Fruit fly (Drosophila melanogaster) whole organism, embryonic: ENCODE measurements around the gene bon.

Experiments
- Antp ChIP-seq: fragments of 200-800 bp; sonication (Bioruptor generic); optimal IDR thresholded peaks from 3 replicates; lab custom pipeline; 2016; ENCODE audit warnings: missing biosample characterization, missing genetic modification characterization
- BtbVII ChIP-seq: fragments of 200-800 bp; sonication (Bioruptor generic); optimal IDR thresholded peaks from 3 replicates; lab custom pipeline; 2017; ENCODE audit warnings: missing biosample characterization, mild to moderate bottlenecking, missing genetic modification characterization
- CG11085 ChIP-seq: fragments of 200-800 bp; sonication (Bioruptor generic); IDR thresholded peaks from 2 replicates; pipeline ENCODE4 v1.3.6; 2022; ENCODE audit warnings: missing biosample characterization, missing genetic modification characterization
- CG11560 ChIP-seq: fragments of 200-800 bp; sonication (Bioruptor generic); IDR thresholded peaks from 3 replicates; pipeline ENCODE4 v1.3.6; 2022; ENCODE audit warnings: missing biosample characterization, missing genetic modification characterization
- CG12071 ChIP-seq: fragments of 200-800 bp; sonication (Bioruptor generic); optimal IDR thresholded peaks from 3 replicates; lab custom pipeline; 2018; ENCODE audit warnings: missing biosample characterization, mild to moderate bottlenecking, missing genetic modification characterization
- CG13775 ChIP-seq: fragments of 200-800 bp; sonication (Bioruptor generic); optimal IDR thresholded peaks from 3 replicates; lab custom pipeline; 2017; ENCODE audit warnings: missing biosample characterization, mild to moderate bottlenecking, missing genetic modification characterization
- CG14014 ChIP-seq: fragments of 200-800 bp; sonication (Bioruptor generic); IDR thresholded peaks from 2 replicates; pipeline ENCODE4 v1.3.6; 2022; ENCODE audit warnings: missing biosample characterization, missing genetic modification characterization
- CG14965 ChIP-seq: fragments of 200-800 bp; sonication (Bioruptor generic); optimal IDR thresholded peaks from 2 replicates; lab custom pipeline; 2016; ENCODE audit warnings: missing biosample characterization, missing genetic modification characterization, borderline replicate concordance
- CG15601 ChIP-seq: fragments of 200-800 bp; sonication (Bioruptor generic); optimal IDR thresholded peaks from 3 replicates; lab custom pipeline; 2019; ENCODE audit warnings: missing biosample characterization, mild to moderate bottlenecking, missing genetic modification characterization, moderate library complexity
- CG1603 ChIP-seq: fragments of 200-800 bp; sonication (Bioruptor generic); optimal IDR thresholded peaks from 2 replicates; lab custom pipeline; 2019; ENCODE audit warnings: missing biosample characterization, mild to moderate bottlenecking, missing genetic modification characterization, moderate library complexity
- CG17802 ChIP-seq: fragments of 200-800 bp; sonication (Bioruptor generic); optimal IDR thresholded peaks from 2 replicates; lab custom pipeline; 2018; ENCODE audit warnings: missing biosample characterization, mild to moderate bottlenecking, missing genetic modification characterization, moderate library complexity
- CG18476 ChIP-seq: fragments of 200-800 bp; sonication (Bioruptor generic); optimal IDR thresholded peaks from 2 replicates; lab custom pipeline; 2016; ENCODE audit warnings: missing biosample characterization, mild to moderate bottlenecking, missing genetic modification characterization
- CG2889 ChIP-seq: fragments of 200-800 bp; sonication (Bioruptor generic); IDR thresholded peaks from 3 replicates; pipeline ENCODE4 v1.3.6; 2022; ENCODE audit warnings: missing biosample characterization, missing genetic modification characterization
- CG4424 ChIP-seq: fragments of 200-800 bp; sonication (Bioruptor generic); optimal IDR thresholded peaks from 3 replicates; lab custom pipeline; 2016; ENCODE audit warnings: missing biosample characterization, missing genetic modification characterization
- CG7357 ChIP-seq: fragments of 200-800 bp; sonication (Bioruptor generic); IDR thresholded peaks from 3 replicates; pipeline ENCODE4 v1.3.6; 2022; ENCODE audit warnings: missing biosample characterization, missing genetic modification characterization
- CG7556 ChIP-seq: fragments of 200-800 bp; sonication (Bioruptor generic); optimal IDR thresholded peaks from 2 replicates; lab custom pipeline; 2017; ENCODE audit warnings: missing biosample characterization, mild to moderate bottlenecking, missing genetic modification characterization
- CG8290 ChIP-seq, 3 experiments: fragments of 200-800 bp; sonication (Bioruptor generic); optimal IDR thresholded peaks; 2 replicates each; lab custom pipeline; 2016 to 2019; ENCODE audit warnings: missing biosample characterization in 3 of 3, missing genetic modification characterization in 3 of 3, mild to moderate bottlenecking in 2 of 3, moderate library complexity in 1 of 3
- CG9727 ChIP-seq: fragments of 200-800 bp; sonication (Bioruptor generic); optimal IDR thresholded peaks from 3 replicates; lab custom pipeline; 2017; ENCODE audit warnings: missing biosample characterization, mild to moderate bottlenecking, missing genetic modification characterization
- Dip3 ChIP-seq: fragments of 200-800 bp; sonication (Bioruptor generic); optimal IDR thresholded peaks from 3 replicates; lab custom pipeline; 2016; ENCODE audit warnings: missing biosample characterization, missing genetic modification characterization
- Doc3 ChIP-seq: fragments of 200-800 bp; sonication (Bioruptor generic); IDR thresholded peaks from 3 replicates; pipeline ENCODE4 v1.3.6; 2022; ENCODE audit warnings: missing biosample characterization, missing genetic modification characterization; ENCODE audit not compliant: partially characterized antibody
- Dp ChIP-seq: fragments of 200-800 bp; sonication (Bioruptor generic); optimal IDR thresholded peaks from 2 replicates; lab custom pipeline; 2018; ENCODE audit warnings: missing biosample characterization, mild to moderate bottlenecking, missing genetic modification characterization, moderate library complexity
- GATAe ChIP-seq: fragments of 200-800 bp; sonication (Bioruptor generic); conservative IDR thresholded peaks from 2 replicates; pipeline ENCODE4 v1.3.6; 2022; ENCODE audit warnings: missing biosample characterization, missing genetic modification characterization
- Gsc ChIP-seq: fragments of 200-800 bp; sonication (Bioruptor generic); IDR thresholded peaks from 2 replicates; pipeline ENCODE4 v1.3.6; 2022; ENCODE audit warnings: missing biosample characterization, missing genetic modification characterization
- Hand ChIP-seq: fragments of 200-800 bp; sonication (Bioruptor generic); optimal IDR thresholded peaks from 2 replicates; lab custom pipeline; 2017; ENCODE audit warnings: mild to moderate bottlenecking, missing biosample characterization, missing genetic modification reagents, missing genetic modification characterization
- HmgZ ChIP-seq: fragments of 200-800 bp; sonication (Bioruptor generic); optimal IDR thresholded peaks from 2 replicates; lab custom pipeline; 2018; ENCODE audit warnings: missing biosample characterization, mild to moderate bottlenecking, missing genetic modification characterization
- Hr78 ChIP-seq, 2 experiments: fragments of 200-800 bp in 1 of 2; fragments of >200 bp in 1 of 2; sonication (Bioruptor generic) in 1 of 2; optimal IDR thresholded peaks; 2 replicates each; lab custom pipeline; 2017 to 2019; ENCODE audit warnings: missing biosample characterization in 2 of 2, missing genetic modification characterization in 2 of 2, mild to moderate bottlenecking in 1 of 2, moderate library complexity in 1 of 2
- Max ChIP-seq: fragments of 200-800 bp; sonication (Bioruptor generic); optimal IDR thresholded peaks from 2 replicates; lab custom pipeline; 2016; ENCODE audit warnings: missing biosample characterization, mild to moderate bottlenecking, missing genetic modification characterization
- Med ChIP-seq: fragments of 200-800 bp; sonication (Bioruptor generic); peaks from one replicate; lab custom pipeline; 2016; ENCODE audit warnings: missing biosample characterization, missing genetic modification characterization, mild to moderate bottlenecking, inconsistent platforms, moderate library complexity
- NC2β ChIP-seq: fragments of 200-800 bp; sonication (Bioruptor generic); optimal IDR thresholded peaks from 2 replicates; lab custom pipeline; 2016; ENCODE audit warnings: missing biosample characterization, missing genetic modification characterization
- Nf-YA ChIP-seq: fragments of 200-800 bp; sonication (Bioruptor generic); IDR thresholded peaks from 2 replicates; pipeline ENCODE4 v1.3.6; 2022; ENCODE audit warnings: missing biosample characterization, missing genetic modification characterization
- Six4 ChIP-seq: fragments of 200-800 bp; sonication (Bioruptor generic); optimal IDR thresholded peaks from 2 replicates; lab custom pipeline; 2016; ENCODE audit warnings: missing biosample characterization, missing genetic modification characterization
- Xrp1 ChIP-seq: fragments of 200-800 bp; sonication (Bioruptor generic); IDR thresholded peaks from 2 replicates; pipeline ENCODE4 v1.3.6; 2022; ENCODE audit warnings: missing biosample characterization, missing genetic modification characterization
- ase ChIP-seq: fragments of 200-800 bp; sonication (Bioruptor generic); IDR thresholded peaks from 3 replicates; pipeline ENCODE4 v1.3.6; 2022; ENCODE audit warnings: missing biosample characterization, missing genetic modification characterization
- bowl ChIP-seq: fragments of 200-800 bp; sonication (Bioruptor generic); IDR thresholded peaks from 2 replicates; pipeline ENCODE4 v1.3.6; 2022; ENCODE audit warnings: missing biosample characterization, missing genetic modification characterization
- croc ChIP-seq: fragments of 200-800 bp; sonication (Bioruptor generic); conservative IDR thresholded peaks from 3 replicates; pipeline ENCODE4 v1.3.6; 2022; ENCODE audit warnings: missing biosample characterization, missing genetic modification characterization
- dmrt11E ChIP-seq: fragments of 200-800 bp; sonication (Bioruptor generic); optimal IDR thresholded peaks from 3 replicates; lab custom pipeline; 2018; ENCODE audit warnings: missing biosample characterization, mild to moderate bottlenecking, missing genetic modification characterization, moderate library complexity
- fd96Cb ChIP-seq: fragments of 200-800 bp; sonication (Bioruptor generic); optimal IDR thresholded peaks from 2 replicates; lab custom pipeline; 2018; ENCODE audit warnings: missing biosample characterization, mild to moderate bottlenecking, missing genetic modification characterization, moderate library complexity
- gem ChIP-seq: fragments of 200-800 bp; sonication (Bioruptor generic); optimal IDR thresholded peaks from 2 replicates; lab custom pipeline; 2019; ENCODE audit warnings: missing biosample characterization, mild to moderate bottlenecking, missing genetic modification characterization, moderate library complexity
- grn ChIP-seq: fragments of 200-800 bp; sonication (Bioruptor generic); optimal IDR thresholded peaks from 3 replicates; lab custom pipeline; 2017; ENCODE audit warnings: missing biosample characterization, missing genetic modification characterization
- jumu ChIP-seq: fragments of 200-800 bp; sonication (Bioruptor generic); optimal IDR thresholded peaks from 3 replicates; lab custom pipeline; 2016; ENCODE audit warnings: missing biosample characterization, missing genetic modification characterization
- lov ChIP-seq, 2 experiments: fragments of 200-800 bp in 1 of 2; fragments of >200 bp in 1 of 2; sonication (Bioruptor generic) in 1 of 2; IDR thresholded peaks in 1 of 2; optimal IDR thresholded peaks in 1 of 2; 2 replicates in 1 of 2; 3 replicates in 1 of 2; pipeline versions ENCODE4 v1.3.6 to Lab custom; 2017 to 2022; ENCODE audit warnings: missing biosample characterization in 1 of 2, missing genetic modification characterization in 1 of 2
- mirr ChIP-seq: fragments of 200-800 bp; sonication (Bioruptor generic); optimal IDR thresholded peaks from 3 replicates; lab custom pipeline; 2018; ENCODE audit warnings: missing biosample characterization, mild to moderate bottlenecking, missing genetic modification characterization
- pros ChIP-seq: fragments of 200-800 bp; sonication (Bioruptor generic); optimal IDR thresholded peaks from 3 replicates; lab custom pipeline; 2019; ENCODE audit warnings: missing biosample characterization, mild to moderate bottlenecking, missing genetic modification characterization, moderate library complexity
- ranshi ChIP-seq: fragments of 200-800 bp; sonication (Bioruptor generic); IDR thresholded peaks from 2 replicates; pipeline ENCODE4 v1.3.6; 2022; ENCODE audit warnings: missing biosample characterization, missing genetic modification characterization
- rib ChIP-seq: fragments of 200-800 bp; sonication (Bioruptor generic); IDR thresholded peaks from 2 replicates; pipeline ENCODE4 v1.3.6; 2022; ENCODE audit warnings: missing biosample characterization, missing genetic modification characterization
- sc ChIP-seq, 3 experiments: fragments of >200 bp in 2 of 3; fragments of 200-800 bp in 1 of 3; sonication (Bioruptor generic) in 1 of 3; optimal IDR thresholded peaks; 2 replicates in 2 of 3; 3 replicates in 1 of 3; lab custom pipeline; 2017; ENCODE audit warnings: mild to moderate bottlenecking in 1 of 3, missing biosample characterization in 1 of 3, missing genetic modification characterization in 1 of 3, missing genetic modification reagents in 1 of 3
- schlank ChIP-seq: fragments of 200-800 bp; sonication (Bioruptor generic); optimal IDR thresholded peaks from 2 replicates; lab custom pipeline; 2018; ENCODE audit warnings: missing biosample characterization, mild to moderate bottlenecking, missing genetic modification characterization
- shn ChIP-seq: fragments of 200-800 bp; sonication (Bioruptor generic); optimal IDR thresholded peaks from 3 replicates; lab custom pipeline; 2016; ENCODE audit warnings: missing biosample characterization, missing genetic modification characterization
- wek ChIP-seq: fragments of 200-800 bp; sonication (Bioruptor generic); optimal IDR thresholded peaks from 3 replicates; lab custom pipeline; 2018; ENCODE audit warnings: missing biosample characterization, mild to moderate bottlenecking, missing genetic modification characterization, moderate library complexity
- zfh2 ChIP-seq: fragments of 200-800 bp; sonication (Bioruptor generic); optimal IDR thresholded peaks from 2 replicates; lab custom pipeline; 2016; ENCODE audit warnings: missing biosample characterization, missing genetic modification characterization

bon gene

DNA sequence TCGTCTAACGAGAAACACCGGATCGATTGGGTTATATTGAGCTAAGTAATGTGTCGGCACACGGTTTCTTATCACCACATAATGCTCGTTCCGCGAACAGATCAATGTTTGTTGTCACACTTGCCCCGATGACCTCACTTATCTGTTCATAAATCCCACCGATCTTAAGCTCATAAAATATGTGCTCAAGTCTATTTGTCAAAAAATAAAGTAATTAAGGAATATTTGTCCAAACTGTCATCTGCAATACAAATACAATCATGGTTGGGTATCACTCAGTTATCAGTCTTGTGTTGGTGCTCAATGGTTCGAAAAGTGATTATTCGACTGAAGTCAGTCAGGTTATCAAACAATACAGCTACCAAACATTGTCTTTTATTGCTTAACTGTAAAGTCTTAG lies 44.7 kb upstream of the bon start (continued):
- TF ChIP-seq CG15601 (tag; lab: Kevin White, UChicago) (peak; percentile 6), NC2β (peak; percentile 37), CG7357 (GFP tag; lab: Robert Waterston, UW) (no peak), zfh2 (GFP tag; lab: Kevin White, UChicago) (no peak), Six4 (no peak), CG1603 (peak; percentile 62), CG14965 (no peak), CG11085 (GFP tag; lab: Robert Waterston, UW) (no peak), jumu (GFP tag; lab: Kevin White, UChicago) (no peak), rib (GFP tag; lab: Robert Waterston, UW) (no peak), wek (peak; percentile 1), Dip3 (GFP tag; lab: Kevin White, UChicago) (no peak), CG12071 (GFP tag; lab: Kevin White, UChicago) (no peak), ranshi (GFP tag; lab: Robert Waterston, UW) (no peak), CG4424 (GFP tag; lab: Kevin White, UChicago) (no peak), CG18476 (GFP tag; lab: Kevin White, UChicago) (no peak), Doc3 (no peak), gem (tag; lab: Kevin White, UChicago) (peak; percentile 37), Xrp1 (GFP tag; lab: Robert Waterston, UW) (peak; percentile 54; the same call in 1 of the 2 replicates), BtbVII (GFP tag; lab: Kevin White, UChicago) (no peak), CG13775 (no peak), Med (peak; percentile 80), sc (optimal IDR thresholded peaks at IDR 0.05; lab: Kevin White, UChicago) (no peak), sc (GFP tag; optimal IDR thresholded peaks at IDR 0.05; lab: Kevin White, UChicago) (no peak), Hand (GFP tag; lab: Kevin White, UChicago) (no peak), Antp (GFP tag; lab: Kevin White, UChicago) (no peak), dmrt11E (tag; lab: Kevin White, UChicago) (peak; percentile 75), Gsc (GFP tag; lab: Robert Waterston, UW) (no peak), croc (no peak), GATAe (GFP tag; lab: Robert Waterston, UW) (no peak), schlank (no peak), CG8290 (GFP tag; optimal IDR thresholded peaks at IDR 0.05; lab: Kevin White, UChicago) (no peak), CG8290 (tag; optimal IDR thresholded peaks at IDR 0.05; lab: Kevin White, UChicago) (peak in 1 of 2 experiments; percentile 22), shn (no peak), CG2889 (GFP tag; lab: Robert Waterston, UW) (no peak), CG11560 (tag; lab: Robert Waterston, UW) (no peak), ase (GFP tag; lab: Robert Waterston, UW) (no peak), lov (optimal IDR thresholded peaks at IDR 0.05; lab: Kevin White, UChicago) (no peak), lov (GFP tag; IDR thresholded peaks at IDR 0.05; lab: Robert Waterston, UW) (0 out of 3 replicates have a peak, but pooled peaks have one; percentile 30), HmgZ (tag; lab: Kevin White, UChicago) (no peak), bowl (no peak), fd96Cb (tag; lab: Kevin White, UChicago) (no peak), grn (GFP tag; lab: Kevin White, UChicago) (peak; percentile 28), Hr78 (GFP tag; optimal IDR thresholded peaks at IDR 0.05; lab: Kevin White, UChicago) (peak in 1 of 2 experiments; percentile 77), CG14014 (GFP tag; lab: Robert Waterston, UW) (no peak), Dp (GFP tag; lab: Kevin White, UChicago) (no peak), mirr (GFP tag; lab: Kevin White, UChicago) (peak; percentile 71), pros (GFP tag; lab: Kevin White, UChicago) (no peak), Max (GFP tag; lab: Kevin White, UChicago) (peak; percentile 8), Nf-YA (GFP tag; lab: Robert Waterston, UW) (no peak), CG17802 (tag; lab: Kevin White, UChicago) (no peak), CG7556 (no peak), CG9727 (GFP tag; lab: Kevin White, UChicago) (peak; percentile 52)
